Worm (Caenorhabditis elegans) whole organism, young adult: ENCODE measurements around the gene del-8.

Source experiments
- B0261.1 ChIP-seq: sonication (generic microtip); optimal IDR thresholded peaks from 2 replicates; lab custom pipeline; 2016; ENCODE audit warnings: mild to moderate bottlenecking, missing genetic modification characterization, moderate library complexity, missing compliant biosample characterization
- F22D6.2 ChIP-seq: sonication (generic microtip); optimal IDR thresholded peaks from 2 replicates; lab custom pipeline; 2016; ENCODE audit warnings: mild to moderate bottlenecking, missing genetic modification characterization, missing compliant biosample characterization
- F33H1.4 ChIP-seq: fragments of 200-800 bp; sonication (Bioruptor generic); IDR thresholded peaks from 2 replicates; pipeline ENCODE4 v1.3.6; 2022; ENCODE audit warnings: missing genetic modification reagents, missing genetic modification characterization, missing compliant biosample characterization
- F49E8.2 ChIP-seq: sonication (generic microtip); optimal IDR thresholded peaks from 3 replicates; lab custom pipeline; 2017; ENCODE audit warnings: missing genetic modification characterization, mild to moderate bottlenecking, missing compliant biosample characterization, antibody characterized with exemption, moderate library complexity; ENCODE audit not compliant: insufficient read depth
- F52B5.7 ChIP-seq: sonication (generic microtip); optimal IDR thresholded peaks from 2 replicates; lab custom pipeline; 2016; ENCODE audit warnings: mild to moderate bottlenecking, missing genetic modification characterization, missing compliant biosample characterization
- F55B11.4 ChIP-seq: sonication (generic microtip); optimal IDR thresholded peaks from 2 replicates; lab custom pipeline; 2016; ENCODE audit warnings: missing compliant biosample characterization, missing genetic modification characterization, borderline replicate concordance; ENCODE audit not compliant: insufficient read depth
- T07F8.4 ChIP-seq: sonication (generic microtip); optimal IDR thresholded peaks from 2 replicates; lab custom pipeline; 2016; ENCODE audit warnings: mild to moderate bottlenecking, missing genetic modification characterization, moderate library complexity, missing compliant biosample characterization
- Y53F4B.3 ChIP-seq: fragments of 200-800 bp; sonication (Bioruptor generic); IDR thresholded peaks from 2 replicates; pipeline ENCODE4 v1.3.6; 2022; ENCODE audit warnings: missing genetic modification reagents, missing genetic modification characterization, missing compliant biosample characterization
- ZK185.1 ChIP-seq: sonication (generic microtip); optimal IDR thresholded peaks from 2 replicates; lab custom pipeline; 2016; ENCODE audit warnings: mild to moderate bottlenecking, missing genetic modification characterization, missing compliant biosample characterization; ENCODE audit not compliant: poor library complexity, severe bottlenecking
- aptf-2 ChIP-seq: fragments of 200-800 bp; sonication (Bioruptor generic); conservative IDR thresholded peaks from 2 replicates; pipeline ENCODE4 v1.3.6; 2022; ENCODE audit warnings: missing genetic modification reagents, missing genetic modification characterization, missing compliant biosample characterization
- atf-7 ChIP-seq: sonication (generic microtip); optimal IDR thresholded peaks from 2 replicates; lab custom pipeline; 2017; ENCODE audit warnings: mild to moderate bottlenecking, missing genetic modification characterization, missing compliant biosample characterization
- athp-1 ChIP-seq: sonication (generic microtip); optimal IDR thresholded peaks from 2 replicates; lab custom pipeline; 2017; ENCODE audit warnings: mild to moderate bottlenecking, missing genetic modification characterization, missing compliant biosample characterization
- attf-6 ChIP-seq: fragments of 200-800 bp; sonication (Bioruptor generic); IDR thresholded peaks from 2 replicates; pipeline ENCODE4 v1.3.6; 2022; ENCODE audit warnings: missing genetic modification reagents, missing genetic modification characterization, missing compliant biosample characterization
- bed-1 ChIP-seq: fragments of 200-800 bp; sonication (Bioruptor generic); IDR thresholded peaks from 2 replicates; pipeline ENCODE4 v1.3.6; 2022; ENCODE audit warnings: missing genetic modification reagents, missing genetic modification characterization, missing compliant biosample characterization
- cebp-1 ChIP-seq, 2 experiments: fragments of 200-800 bp in 1 of 2; sonication (Bioruptor generic) in 1 of 2; sonication (generic microtip) in 1 of 2; IDR thresholded peaks in 1 of 2; optimal IDR thresholded peaks in 1 of 2; 2 replicates each; pipeline versions ENCODE4 v1.3.6 to Lab custom; 2017 to 2022; ENCODE audit warnings: missing compliant biosample characterization in 2 of 2, missing genetic modification characterization in 2 of 2, mild to moderate bottlenecking in 1 of 2, missing genetic modification reagents in 1 of 2, moderate library complexity in 1 of 2
- ceh-100 ChIP-seq: fragments of 200-800 bp; sonication (Bioruptor generic); IDR thresholded peaks from 2 replicates; pipeline ENCODE4 v1.3.6; 2022; ENCODE audit warnings: missing genetic modification reagents, missing genetic modification characterization, missing compliant biosample characterization
- ceh-27 ChIP-seq: fragments of 200-800 bp; sonication (Bioruptor generic); optimal IDR thresholded peaks from 2 replicates; lab custom pipeline; 2018; ENCODE audit warnings: mild to moderate bottlenecking, missing genetic modification characterization, moderate library complexity, missing compliant biosample characterization
- ceh-58 ChIP-seq: fragments of 200-800 bp; sonication (Bioruptor generic); IDR thresholded peaks from 2 replicates; pipeline ENCODE4 v1.3.6; 2022; ENCODE audit warnings: missing genetic modification characterization, missing compliant biosample characterization
- die-1 ChIP-seq: sonication (generic microtip); optimal IDR thresholded peaks from 2 replicates; lab custom pipeline; 2016; ENCODE audit warnings: missing genotype, mild to moderate bottlenecking, missing genetic modification characterization, missing compliant biosample characterization
- ekl-4 ChIP-seq: fragments of 200-800 bp; sonication (Bioruptor generic); IDR thresholded peaks from 2 replicates; pipeline ENCODE4 v1.3.6; 2022; ENCODE audit warnings: missing genetic modification reagents, missing genetic modification characterization, missing compliant biosample characterization
- him-1 ChIP-seq: sonication (generic microtip); optimal IDR thresholded peaks from 2 replicates; lab custom pipeline; 2016; ENCODE audit warnings: missing genotype, missing genetic modification reagents, missing genetic modification characterization, missing compliant biosample characterization
- hmg-1.2 ChIP-seq: fragments of 200-800 bp; sonication (Bioruptor generic); IDR thresholded peaks from 2 replicates; pipeline ENCODE4 v1.3.6; 2022; ENCODE audit warnings: missing genetic modification reagents, missing genetic modification characterization, missing compliant biosample characterization
- hmg-20 ChIP-seq: fragments of 200-800 bp; sonication (Bioruptor generic); IDR thresholded peaks from 2 replicates; pipeline ENCODE4 v1.3.6; 2022; ENCODE audit warnings: missing genetic modification reagents, missing genetic modification characterization, missing compliant biosample characterization
- hsf-1 ChIP-seq: fragments of 200-800 bp; sonication (Bioruptor generic); IDR thresholded peaks from 2 replicates; pipeline ENCODE4 v1.3.6; 2022; ENCODE audit warnings: missing genetic modification reagents, missing genetic modification characterization, missing compliant biosample characterization
- let-526 ChIP-seq: fragments of 200-800 bp; sonication (Bioruptor generic); IDR thresholded peaks from 2 replicates; pipeline ENCODE4 v1.3.6; 2022; ENCODE audit warnings: missing genetic modification reagents, missing genetic modification characterization, missing compliant biosample characterization
- lin-26 ChIP-seq: fragments of 200-800 bp; sonication (Bioruptor generic); IDR thresholded peaks from 2 replicates; pipeline ENCODE4 v1.3.6; 2022; ENCODE audit warnings: missing genetic modification reagents, missing genetic modification characterization, missing compliant biosample characterization
- lin-54 ChIP-seq: fragments of 200-800 bp; sonication (Bioruptor generic); optimal IDR thresholded peaks from 2 replicates; lab custom pipeline; 2018; ENCODE audit warnings: mild to moderate bottlenecking, missing genetic modification characterization, missing compliant biosample characterization
- mcd-1 ChIP-seq: fragments of 200-800 bp; sonication (Bioruptor generic); IDR thresholded peaks from 2 replicates; pipeline ENCODE4 v1.3.6; 2022; ENCODE audit warnings: missing genetic modification reagents, missing genetic modification characterization, missing compliant biosample characterization
- mel-28 ChIP-seq: sonication (generic microtip); optimal IDR thresholded peaks from 2 replicates; lab custom pipeline; 2016; ENCODE audit warnings: borderline replicate concordance, mild to moderate bottlenecking, missing genetic modification characterization, missing compliant biosample characterization
- mxl-1 ChIP-seq: sonication (generic microtip); optimal IDR thresholded peaks from 2 replicates; lab custom pipeline; 2016; ENCODE audit warnings: missing genetic modification characterization, missing compliant biosample characterization
- nfya-1 ChIP-seq: sonication (generic microtip); optimal IDR thresholded peaks from 2 replicates; lab custom pipeline; 2017; ENCODE audit warnings: antibody characterized with exemption, missing compliant biosample characterization, missing genetic modification characterization, borderline replicate concordance; ENCODE audit not compliant: insufficient read depth
- nfyb-1 ChIP-seq: fragments of 200-800 bp; sonication (Bioruptor generic); IDR thresholded peaks from 2 replicates; pipeline ENCODE4 v1.3.6; 2022; ENCODE audit warnings: missing genetic modification reagents, missing genetic modification characterization, missing compliant biosample characterization
- nhr-179 ChIP-seq: sonication (generic microtip); optimal IDR thresholded peaks from 2 replicates; lab custom pipeline; 2016; ENCODE audit warnings: mild to moderate bottlenecking, missing genetic modification characterization, missing compliant biosample characterization
- nhr-80 ChIP-seq: sonication (generic microtip); optimal IDR thresholded peaks from 2 replicates; lab custom pipeline; 2016; ENCODE audit warnings: missing genetic modification characterization, missing compliant biosample characterization
- pbrm-1 ChIP-seq: fragments of 200-800 bp; sonication (Bioruptor generic); IDR thresholded peaks from 2 replicates; pipeline ENCODE4 v1.3.6; 2022; ENCODE audit warnings: missing genetic modification reagents, missing genetic modification characterization, missing compliant biosample characterization
- repo-1 ChIP-seq: sonication (generic microtip); optimal IDR thresholded peaks from 2 replicates; lab custom pipeline; 2017; ENCODE audit warnings: mild to moderate bottlenecking, missing genetic modification characterization, missing compliant biosample characterization
- sea-2 ChIP-seq: fragments of 200-800 bp; sonication (Bioruptor generic); IDR thresholded peaks from 2 replicates; pipeline ENCODE4 v1.3.6; 2022; ENCODE audit warnings: missing genetic modification characterization, missing compliant biosample characterization
- snpc-4 ChIP-seq, 5 experiments: fragments of 150-350 bp in 1 of 5; sonication (generic microtip) in 4 of 5; optimal IDR thresholded peaks; 2 replicates each; lab custom pipeline; 2014 to 2018; ENCODE audit warnings: missing genetic modification characterization in 5 of 5, missing biosample characterization in 3 of 5, antibody characterized with exemption in 2 of 5, mild to moderate bottlenecking in 2 of 5, missing compliant biosample characterization in 2 of 5, missing genotype in 2 of 5, moderate library complexity in 2 of 5, missing genetic modification reagents in 1 of 5
- somi-1 ChIP-seq: fragments of 200-800 bp; sonication (Bioruptor generic); optimal IDR thresholded peaks from 2 replicates; lab custom pipeline; 2018; ENCODE audit warnings: mild to moderate bottlenecking, missing genetic modification characterization, missing compliant biosample characterization
- tbp1 ChIP-seq: fragments of 200-800 bp; sonication (Bioruptor generic); optimal IDR thresholded peaks from 2 replicates; lab custom pipeline; 2018; ENCODE audit warnings: mild to moderate bottlenecking, missing genetic modification characterization, missing compliant biosample characterization
- tbx-9 ChIP-seq: sonication (generic microtip); optimal IDR thresholded peaks from 2 replicates; lab custom pipeline; 2016; ENCODE audit warnings: borderline replicate concordance, missing genetic modification characterization, inconsistent platforms, missing compliant biosample characterization
- zfh-2 ChIP-seq: fragments of 200-800 bp; sonication (Bioruptor generic); conservative IDR thresholded peaks from 2 replicates; pipeline ENCODE4 v1.3.6; 2022; ENCODE audit warnings: missing genetic modification reagents, missing genetic modification characterization, missing compliant biosample characterization
- ztf-22 ChIP-seq: fragments of 200-800 bp; sonication (Bioruptor generic); optimal IDR thresholded peaks from 2 replicates; lab custom pipeline; 2018; ENCODE audit warnings: mild to moderate bottlenecking, missing genetic modification characterization, moderate library complexity, missing compliant biosample characterization
- ztf-28 ChIP-seq: fragments of 200-800 bp; sonication (Bioruptor generic); IDR thresholded peaks from 2 replicates; pipeline ENCODE4 v1.3.6; 2022; ENCODE audit warnings: missing genetic modification reagents, missing genetic modification characterization, missing compliant biosample characterization

Gene del-8

DNA sequence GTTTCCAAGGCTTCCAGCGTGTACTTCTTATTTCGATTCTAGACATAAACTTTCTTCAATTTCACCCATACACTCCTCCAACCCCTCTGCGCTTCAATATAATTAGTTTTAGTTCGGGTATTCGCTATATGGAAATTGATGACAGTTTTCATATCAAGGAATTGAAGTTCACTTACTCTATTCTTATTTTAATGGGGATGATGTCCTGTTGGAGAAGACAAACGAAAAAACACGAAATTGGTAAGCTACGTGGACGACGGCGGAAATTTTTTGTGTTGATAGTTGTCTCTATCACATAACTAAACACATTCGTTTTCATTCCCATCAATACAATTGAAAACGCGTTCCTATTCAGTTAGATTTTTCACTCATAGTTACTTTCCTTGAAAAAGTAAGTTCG is 46.2 kb downstream of the del-8 start, which contains the start of gene F34H10.5:
F34H10.5 (plus strand) TSS at position 301 of the 400 bp plus-strand sequence.
- TF ChIP-seq lin-54 (GFP tag; lab: Kevin White, UChicago), result no peak
- no peak for TF ChIP-seq mcd-1 (GFP tag; lab: Robert Waterston, UW)
- no peak for TF ChIP-seq tbx-9 (tag; lab: Kevin White, UChicago)
- TF ChIP-seq repo-1 (tag; lab: Kevin White, UChicago), result no peak
- TF ChIP-seq lin-26 (GFP tag; lab: Robert Waterston, UW), result no peak
- no peak for TF ChIP-seq pbrm-1 (GFP tag; lab: Robert Waterston, UW)
- no peak for TF ChIP-seq let-526 (GFP tag; lab: Robert Waterston, UW)
- TF ChIP-seq B0261.1 (tag; lab: Kevin White, UChicago), result no peak
- TF ChIP-seq nfyb-1 (GFP tag; lab: Robert Waterston, UW), result no peak
- TF ChIP-seq bed-1, result no peak
- TF ChIP-seq mxl-1, result no peak
- TF ChIP-seq F22D6.2 (tag; lab: Kevin White, UChicago), result no peak
- TF ChIP-seq F52B5.7 (tag; lab: Kevin White, UChicago), result no peak
- no peak for TF ChIP-seq aptf-2
- TF ChIP-seq snpc-4 (GFP tag; optimal IDR thresholded peaks at IDR 0.05; lab: Kevin White, UChicago), result no peak
- no peak for TF ChIP-seq snpc-4 (tag; optimal IDR thresholded peaks at IDR 0.05; lab: Kevin White, UChicago)
- no peak for TF ChIP-seq ztf-22 (GFP tag; lab: Kevin White, UChicago)
- TF ChIP-seq nhr-179, result no peak

DNA sequence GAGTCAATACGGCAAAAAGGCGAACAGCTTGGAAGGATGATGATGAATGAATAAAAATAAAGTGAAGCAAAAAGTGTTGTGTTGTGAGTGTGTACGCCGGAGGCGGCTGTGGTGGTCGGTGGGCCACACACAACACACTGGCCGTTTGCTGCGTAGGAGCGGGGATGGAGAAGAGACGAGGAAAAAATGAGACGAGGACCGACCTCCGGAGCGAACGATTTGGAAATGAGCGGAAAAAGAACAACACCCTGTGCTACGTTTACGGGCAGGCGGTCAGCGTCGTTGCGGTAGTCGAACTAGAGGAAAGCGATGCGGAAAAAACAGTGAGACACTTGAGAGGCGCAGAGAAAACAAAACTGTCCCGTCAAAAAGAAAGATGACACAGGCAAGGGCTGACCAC is 47.9 kb downstream of the del-8 start:
- TF ChIP-seq sea-2 (GFP tag; lab: Robert Waterston, UW) (0 out of 2 replicates have a peak, but pooled peaks have one; percentile 18), hmg-1.2 (GFP tag; lab: Robert Waterston, UW) (peak; percentile 10; the same call in 1 of the 2 replicates), hmg-20 (GFP tag; lab: Robert Waterston, UW) (no peak), die-1 (tag; lab: Kevin White, UChicago) (no peak), zfh-2 (GFP tag; lab: Robert Waterston, UW) (peak; percentile 86), attf-6 (GFP tag; lab: Robert Waterston, UW) (no peak), nhr-80 (tag; lab: Kevin White, UChicago) (peak; percentile 38), ztf-28 (GFP tag; lab: Robert Waterston, UW) (no peak), ceh-27 (GFP tag; lab: Kevin White, UChicago) (no peak)

DNA sequence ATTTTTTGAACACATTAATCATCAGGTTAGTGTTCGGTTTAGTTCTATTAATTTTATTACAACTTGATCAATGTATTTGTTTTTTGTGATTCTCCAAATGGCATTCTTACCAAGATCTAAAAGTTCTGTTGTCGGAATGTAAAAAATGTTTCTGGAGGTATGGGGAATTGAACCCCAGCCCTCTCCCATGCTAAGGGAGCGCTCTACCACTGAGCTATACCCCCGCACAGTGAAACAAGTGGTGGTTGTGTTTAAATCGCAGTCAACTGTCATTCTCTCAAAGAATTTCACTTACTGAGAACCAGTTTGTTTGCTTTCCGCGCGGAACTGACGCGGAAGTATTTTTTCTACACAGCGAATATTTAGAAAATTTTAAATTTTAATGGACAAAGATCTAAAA is 48.5 kb downstream of the del-8 start:
- peak; percentile 61 for TF ChIP-seq ceh-100 (GFP tag; lab: Robert Waterston, UW)
- peak; percentile 67 for TF ChIP-seq nhr-179
- TF ChIP-seq nhr-80 (tag; lab: Kevin White, UChicago), result no peak
- no peak for TF ChIP-seq repo-1 (tag; lab: Kevin White, UChicago)
- no peak for TF ChIP-seq ekl-4
- TF ChIP-seq F33H1.4, result no peak
- peak; percentile 71 for TF ChIP-seq ZK185.1 (tag; lab: Kevin White, UChicago)
- peak; percentile 51 for TF ChIP-seq atf-7 (tag; lab: Kevin White, UChicago)
- peak; percentile 65 for TF ChIP-seq athp-1 (tag; lab: Kevin White, UChicago)
- TF ChIP-seq mel-28 (tag; lab: Kevin White, UChicago), result no peak
- TF ChIP-seq tbp1 (GFP tag; lab: Kevin White, UChicago), result peak; percentile 95
- TF ChIP-seq F49E8.2, result peak; percentile 27
- no peak for TF ChIP-seq nfya-1 (tag; lab: Kevin White, UChicago)
- TF ChIP-seq cebp-1 (GFP tag; IDR thresholded peaks at IDR 0.05; lab: Robert Waterston, UW), result no peak
- TF ChIP-seq cebp-1 (tag; optimal IDR thresholded peaks at IDR 0.05; lab: Kevin White, UChicago), result peak; percentile 59
- peak; percentile 54 for TF ChIP-seq somi-1 (GFP tag; lab: Kevin White, UChicago)
- no peak for TF ChIP-seq Y53F4B.3
- TF ChIP-seq T07F8.4 (tag; lab: Kevin White, UChicago), result peak; percentile 76
- TF ChIP-seq ceh-58 (GFP tag; lab: Robert Waterston, UW), result 0 out of 2 replicates have a peak, but pooled peaks have one; percentile 76
- no peak; the same call in 1 of the 2 replicates for TF ChIP-seq hsf-1 (GFP tag; lab: Robert Waterston, UW)
- TF ChIP-seq F55B11.4 (tag; lab: Kevin White, UChicago), result no peak
- peak; percentile 92 for TF ChIP-seq nfyb-1 (GFP tag; lab: Robert Waterston, UW)
- peak; percentile 91 for TF ChIP-seq him-1 (tag; lab: Kevin White, UChicago)
